Fruit fly (Drosophila melanogaster): ENCODE measurements around the gene nebu.

- TF ChIP-seq CG8478 (optimal IDR thresholded peaks at IDR 0.05) (no peak), CTCF (optimal IDR thresholded peaks at IDR 0.05) (no peak)
These were observed 42.7 kb downstream of the nebu start for dm6 chr3L:12800167-12800566.
